Worm (Caenorhabditis elegans) whole organism, mixed stage, embryonic: ENCODE data around the gene egl-5.

Experiments
- elt-1 ChIP-seq: sonication (generic microtip); optimal IDR thresholded peaks from 2 replicates; lab custom pipeline; 2017; ENCODE audit warnings: missing genetic modification characterization, mild to moderate bottlenecking, missing compliant biosample characterization, antibody characterized with exemption, moderate library complexity, borderline replicate concordance; ENCODE audit not compliant: insufficient read depth
- elt-3 ChIP-seq: fragments of 150-350 bp; optimal IDR thresholded peaks from 2 replicates; lab custom pipeline; 2014; ENCODE audit warnings: missing biosample characterization, missing genetic modification characterization
- lsy-2 ChIP-seq: fragments of 150-350 bp; optimal IDR thresholded peaks from 2 replicates; lab custom pipeline; 2014; ENCODE audit warnings: missing biosample characterization, missing genetic modification characterization
- nhr-12 ChIP-seq: fragments of 150-350 bp; optimal IDR thresholded peaks from 2 replicates; lab custom pipeline; 2014; ENCODE audit warnings: missing biosample characterization, missing genetic modification characterization
- nhr-2 ChIP-seq: fragments of 150-350 bp; optimal IDR thresholded peaks from 2 replicates; lab custom pipeline; 2014; ENCODE audit warnings: missing biosample characterization, missing genetic modification characterization
- nhr-237 ChIP-seq: fragments of 150-350 bp; optimal IDR thresholded peaks from 2 replicates; lab custom pipeline; 2014; ENCODE audit warnings: missing biosample characterization, missing genetic modification characterization
- nhr-28 ChIP-seq: fragments of 150-350 bp; optimal IDR thresholded peaks from 2 replicates; lab custom pipeline; 2014; ENCODE audit warnings: missing biosample characterization, missing genetic modification characterization
- nhr-76 ChIP-seq: sonication (generic microtip); optimal IDR thresholded peaks from 2 replicates; lab custom pipeline; 2017; ENCODE audit warnings: missing biosample characterization, missing genetic modification characterization
- pha-4 ChIP-seq: fragments of 150-350 bp; optimal IDR thresholded peaks from 2 replicates; lab custom pipeline; 2018; ENCODE audit warnings: missing biosample characterization, missing genetic modification reagents, missing genetic modification characterization
- unc-39 ChIP-seq: fragments of 150-350 bp; optimal IDR thresholded peaks from 2 replicates; lab custom pipeline; 2014; ENCODE audit warnings: missing biosample characterization, missing genetic modification characterization
- unc-62 ChIP-seq: fragments of 150-350 bp; optimal IDR thresholded peaks from 2 replicates; lab custom pipeline; 2014; ENCODE audit warnings: missing biosample characterization, missing genetic modification reagents, missing genetic modification characterization
- ztf-11 ChIP-seq: fragments of 150-350 bp; optimal IDR thresholded peaks from 2 replicates; lab custom pipeline; 2014; ENCODE audit warnings: missing biosample characterization, missing genetic modification characterization

DNA sequence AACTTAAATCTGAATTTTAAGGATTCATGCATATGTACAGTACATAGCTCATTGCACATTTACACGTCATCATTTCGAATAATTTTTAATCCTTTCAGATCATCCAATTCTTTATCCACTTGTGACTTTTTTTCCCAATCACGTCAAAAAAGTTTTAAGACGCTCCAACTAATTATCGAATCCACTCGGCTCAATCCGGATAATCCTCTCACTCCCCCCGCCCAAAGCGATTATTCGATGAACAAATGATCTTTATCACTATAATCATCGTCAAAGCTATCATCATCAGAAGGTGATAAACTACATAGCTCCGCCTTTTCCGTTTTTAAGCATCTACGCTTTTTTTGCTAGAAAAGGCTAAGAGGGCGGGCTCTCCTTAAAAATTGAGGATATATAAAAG is 23.4 kb downstream of the egl-5 start:
- TF ChIP-seq unc-39 (tag; lab: Kevin White, UChicago) (no peak), lsy-2 (tag; lab: Kevin White, UChicago) (no peak), unc-62 (no peak), elt-3 (no peak), ztf-11 (tag; lab: Kevin White, UChicago) (no peak), nhr-2 (no peak), nhr-12 (tag; lab: Kevin White, UChicago) (no peak), nhr-237 (tag; lab: Kevin White, UChicago) (no peak), nhr-28 (tag; lab: Kevin White, UChicago) (no peak), nhr-76 (no peak), elt-1 (tag; lab: Kevin White, UChicago) (no peak), pha-4 (no peak)
